Worm (Caenorhabditis elegans) whole organism, young adult: ENCODE data around the gene F42A6.1.

Experiments
- atf-7 ChIP-seq: sonication (generic microtip); optimal IDR thresholded peaks from 2 replicates; lab custom pipeline; 2017; ENCODE audit warnings: mild to moderate bottlenecking, missing genetic modification characterization, missing compliant biosample characterization
- sptf-2 ChIP-seq: fragments of 200-800 bp; sonication (Bioruptor generic); optimal IDR thresholded peaks from 2 replicates; lab custom pipeline; 2018; ENCODE audit warnings: mild to moderate bottlenecking, missing genetic modification characterization, missing compliant biosample characterization
- zfh-2 ChIP-seq: fragments of 200-800 bp; sonication (Bioruptor generic); conservative IDR thresholded peaks from 2 replicates; pipeline ENCODE4 v1.3.6; 2022; ENCODE audit warnings: missing genetic modification reagents, missing genetic modification characterization, missing compliant biosample characterization

- TF ChIP-seq zfh-2 (GFP tag; lab: Robert Waterston, UW), result no peak
- no peak for TF ChIP-seq atf-7 (tag; lab: Kevin White, UChicago)
- TF ChIP-seq sptf-2 (GFP tag; lab: Kevin White, UChicago), result no peak
Measured at ce11 chrIV:3378080-3378804, 23.4 kb downstream of the F42A6.1 start, which contains the start of gene otub-4.
